Worm (Caenorhabditis elegans) whole organism, L4 larva: ENCODE results near the gene gcy-22.

Source experiments
- T26A8.4 ChIP-seq: fragments of 200-800 bp; sonication (Bioruptor generic); IDR thresholded peaks from 2 replicates; pipeline ENCODE4 v1.3.6; 2022; ENCODE audit warnings: missing genetic modification characterization, missing compliant biosample characterization
- aly-2 ChIP-seq: sonication (generic microtip); optimal IDR thresholded peaks from 2 replicates; lab custom pipeline; 2018; ENCODE audit warnings: missing biosample characterization, missing genetic modification characterization
- ama-1 ChIP-seq: fragments of 150-350 bp; optimal IDR thresholded peaks from 2 replicates; lab custom pipeline; 2014; ENCODE audit warnings: inconsistent platforms, mixed read lengths
- ceh-28 ChIP-seq: fragments of 150-350 bp; optimal IDR thresholded peaks from 2 replicates; lab custom pipeline; 2014; ENCODE audit warnings: missing biosample characterization, missing genetic modification reagents, missing genetic modification characterization
- daf-16 ChIP-seq, 3 experiments: sonication (generic microtip); optimal IDR thresholded peaks; 2 replicates each; lab custom pipeline; 2016 to 2017; ENCODE audit warnings: missing genetic modification characterization in 3 of 3, missing genetic modification reagents in 3 of 3, mild to moderate bottlenecking in 2 of 3, missing compliant biosample characterization in 2 of 3, missing biosample characterization in 1 of 3, moderate library complexity in 1 of 3
- dmd-9 ChIP-seq: fragments of 200-800 bp; sonication (Bioruptor generic); IDR thresholded peaks from 2 replicates; pipeline ENCODE4 v1.3.6; 2022; ENCODE audit warnings: missing genetic modification reagents, missing genetic modification characterization, missing compliant biosample characterization
- hif-1 ChIP-seq, 2 experiments: sonication (generic microtip); optimal IDR thresholded peaks; 2 replicates each; lab custom pipeline; 2016 to 2017; ENCODE audit warnings: missing compliant biosample characterization in 2 of 2, missing genetic modification characterization in 2 of 2, missing genetic modification reagents in 2 of 2, missing genotype in 2 of 2, mild to moderate bottlenecking in 1 of 2
- mep-1 ChIP-seq: fragments of 150-350 bp; sonication (generic microtip); optimal IDR thresholded peaks from 3 replicates; lab custom pipeline; 2014; ENCODE audit warnings: missing biosample characterization, missing genetic modification characterization
- nhr-237 ChIP-seq: sonication (generic microtip); optimal IDR thresholded peaks from 2 replicates; lab custom pipeline; 2017; ENCODE audit warnings: missing biosample characterization, missing genetic modification characterization
- nhr-28 ChIP-seq: fragments of 150-350 bp; optimal IDR thresholded peaks from 2 replicates; lab custom pipeline; 2014; ENCODE audit warnings: missing biosample characterization, missing genetic modification characterization
- zag-1 ChIP-seq: fragments of 150-350 bp; optimal IDR thresholded peaks from 2 replicates; lab custom pipeline; 2014; ENCODE audit warnings: missing biosample characterization, missing genetic modification characterization

ce11 chrV:20778257-20778697 is 46.6 kb downstream of the gcy-22 start:
- TF ChIP-seq aly-2 (tag; lab: Kevin White, UChicago) = no peak
- TF ChIP-seq dmd-9 = peak; percentile 74
- TF ChIP-seq nhr-237 = no peak
- peak; percentile 80 to 84 for TF ChIP-seq daf-16 (GFP tag; optimal IDR thresholded peaks at IDR 0.05; lab: Kevin White, UChicago)
- TF ChIP-seq daf-16 (tag; optimal IDR thresholded peaks at IDR 0.05; lab: Kevin White, UChicago) = peak; percentile 72
- TF ChIP-seq zag-1 (tag; lab: Kevin White, UChicago) = peak; percentile 20
- TF ChIP-seq ama-1 (lab: Kevin White, UChicago) = peak; percentile 5
- TF ChIP-seq hif-1 (tag; optimal IDR thresholded peaks at IDR 0.05; lab: Kevin White, UChicago) = peak; percentile 83 to 97
- peak; percentile 84 for TF ChIP-seq T26A8.4 (GFP tag; lab: Robert Waterston, UW)
- TF ChIP-seq mep-1 (tag; lab: Kevin White, UChicago) = peak; percentile 95
- peak; percentile 6 for TF ChIP-seq ceh-28 (tag; lab: Kevin White, UChicago)
- peak; percentile 93 for TF ChIP-seq nhr-28
